Worm (Caenorhabditis elegans) whole organism, L4 larva: ENCODE data around the gene F18F11.4.

ENCODE experiments used
- D1046.2 ChIP-seq: fragments of 200-800 bp; sonication (Bioruptor generic); IDR thresholded peaks from 2 replicates; pipeline ENCODE4 v1.3.6; 2022; ENCODE audit warnings: missing genetic modification characterization, missing compliant biosample characterization
- F26F4.8 ChIP-seq: fragments of 200-800 bp; sonication (Bioruptor generic); conservative IDR thresholded peaks from 2 replicates; pipeline ENCODE4 v1.3.6; 2022; ENCODE audit warnings: missing genetic modification characterization, missing compliant biosample characterization
- F37D6.2 ChIP-seq: sonication (generic microtip); optimal IDR thresholded peaks from 2 replicates; lab custom pipeline; 2016; ENCODE audit warnings: mild to moderate bottlenecking, missing genetic modification characterization, missing compliant biosample characterization
- Y105C5A.15 ChIP-seq: fragments of 200-800 bp; sonication (Bioruptor generic); IDR thresholded peaks from 2 replicates; pipeline ENCODE4 v1.3.6; 2022; ENCODE audit warnings: missing genetic modification characterization, missing compliant biosample characterization
- Y48G9A.11 ChIP-seq: fragments of 200-800 bp; sonication (Bioruptor generic); IDR thresholded peaks from 2 replicates; pipeline ENCODE4 v1.3.6; 2022; ENCODE audit warnings: missing genetic modification reagents, missing genetic modification characterization, missing compliant biosample characterization
- ZK546.5 ChIP-seq, 2 experiments: sonication (generic microtip); optimal IDR thresholded peaks; 2 replicates each; lab custom pipeline; 2017; ENCODE audit warnings: missing biosample characterization in 2 of 2, missing genetic modification characterization in 2 of 2
- aly-2 ChIP-seq: sonication (generic microtip); optimal IDR thresholded peaks from 2 replicates; lab custom pipeline; 2018; ENCODE audit warnings: missing biosample characterization, missing genetic modification characterization
- arid-1 ChIP-seq: fragments of 200-800 bp; sonication (Bioruptor generic); conservative IDR thresholded peaks from 2 replicates; pipeline ENCODE4 v1.3.6; 2022; ENCODE audit warnings: missing genetic modification reagents, missing genetic modification characterization, missing compliant biosample characterization
- ceh-28 ChIP-seq: fragments of 150-350 bp; optimal IDR thresholded peaks from 2 replicates; lab custom pipeline; 2014; ENCODE audit warnings: missing biosample characterization, missing genetic modification reagents, missing genetic modification characterization
- ceh-82 ChIP-seq: sonication (generic microtip); optimal IDR thresholded peaks from 2 replicates; lab custom pipeline; 2017; ENCODE audit warnings: missing biosample characterization, missing genetic modification characterization
- cey-2 ChIP-seq: sonication (generic microtip); optimal IDR thresholded peaks from 3 replicates; lab custom pipeline; 2017; ENCODE audit warnings: missing genetic modification characterization, mild to moderate bottlenecking, missing compliant biosample characterization, antibody characterized with exemption, borderline replicate concordance; ENCODE audit not compliant: insufficient read depth
- daf-16 ChIP-seq, 3 experiments: sonication (generic microtip); optimal IDR thresholded peaks; 2 replicates each; lab custom pipeline; 2016 to 2017; ENCODE audit warnings: missing genetic modification characterization in 3 of 3, missing genetic modification reagents in 3 of 3, mild to moderate bottlenecking in 2 of 3, missing compliant biosample characterization in 2 of 3, missing biosample characterization in 1 of 3, moderate library complexity in 1 of 3
- daf-19 ChIP-seq: fragments of 200-800 bp; sonication (Bioruptor generic); conservative IDR thresholded peaks from 2 replicates; pipeline ENCODE4 v1.3.6; 2022; ENCODE audit warnings: missing genetic modification characterization, missing compliant biosample characterization
- dmd-6 ChIP-seq: fragments of 200-800 bp; sonication (Bioruptor generic); IDR thresholded peaks from 2 replicates; pipeline ENCODE4 v1.3.6; 2022; ENCODE audit warnings: missing genetic modification reagents, missing genetic modification characterization, missing compliant biosample characterization
- dmd-8 ChIP-seq: fragments of 200-800 bp; sonication (Bioruptor generic); IDR thresholded peaks from 2 replicates; pipeline ENCODE4 v1.3.6; 2022; ENCODE audit warnings: missing genetic modification characterization, missing compliant biosample characterization
- dve-1 ChIP-seq: sonication (generic microtip); optimal IDR thresholded peaks from 2 replicates; lab custom pipeline; 2017; ENCODE audit warnings: antibody characterized with exemption, mild to moderate bottlenecking, missing genetic modification characterization, missing compliant biosample characterization; ENCODE audit not compliant: insufficient read depth
- fos-1 ChIP-seq: fragments of 150-350 bp; optimal IDR thresholded peaks from 2 replicates; lab custom pipeline; 2014; ENCODE audit warnings: missing biosample characterization, missing genetic modification characterization
- hmg-1.1 ChIP-seq: fragments of 200-800 bp; sonication (Bioruptor generic); IDR thresholded peaks from 2 replicates; pipeline ENCODE4 v1.3.6; 2022; ENCODE audit warnings: missing genetic modification reagents, missing genetic modification characterization, missing compliant biosample characterization
- lin-29 ChIP-seq: fragments of 200-800 bp; sonication (Bioruptor generic); IDR thresholded peaks from 2 replicates; pipeline ENCODE4 v1.3.6; 2022; ENCODE audit warnings: missing genetic modification reagents, missing genetic modification characterization, missing compliant biosample characterization
- lir-3 ChIP-seq: sonication (generic microtip); optimal IDR thresholded peaks from 2 replicates; lab custom pipeline; 2016; ENCODE audit warnings: mild to moderate bottlenecking, missing genetic modification characterization, missing compliant biosample characterization
- lsy-2 ChIP-seq, 2 experiments: fragments of 150-350 bp in 1 of 2; sonication (generic microtip) in 1 of 2; optimal IDR thresholded peaks; 2 replicates each; lab custom pipeline; 2014 to 2017; ENCODE audit warnings: missing biosample characterization in 2 of 2, missing genetic modification characterization in 2 of 2
- madf-5 ChIP-seq, 2 experiments: fragments of 200-800 bp; sonication (Bioruptor generic); IDR thresholded peaks; 2 replicates each; pipeline ENCODE4 v1.3.6; 2022; ENCODE audit warnings: missing compliant biosample characterization in 2 of 2, missing genetic modification characterization in 2 of 2
- mep-1 ChIP-seq: fragments of 150-350 bp; sonication (generic microtip); optimal IDR thresholded peaks from 3 replicates; lab custom pipeline; 2014; ENCODE audit warnings: missing biosample characterization, missing genetic modification characterization
- mxl-2 ChIP-seq: fragments of 200-800 bp; sonication (Bioruptor generic); conservative IDR thresholded peaks from 2 replicates; pipeline ENCODE4 v1.3.6; 2022; ENCODE audit warnings: missing genetic modification reagents, missing genetic modification characterization, missing compliant biosample characterization
- nhr-10 ChIP-seq: fragments of 150-350 bp; optimal IDR thresholded peaks from 2 replicates; lab custom pipeline; 2014; ENCODE audit warnings: missing biosample characterization, missing genetic modification characterization
- nhr-102 ChIP-seq: sonication (generic microtip); optimal IDR thresholded peaks from 2 replicates; lab custom pipeline; 2016; ENCODE audit warnings: mild to moderate bottlenecking, missing genetic modification characterization, moderate library complexity, missing compliant biosample characterization
- nhr-11 ChIP-seq: fragments of 150-350 bp; optimal IDR thresholded peaks from 2 replicates; lab custom pipeline; 2014; ENCODE audit warnings: missing biosample characterization, missing genetic modification characterization
- nhr-237 ChIP-seq: sonication (generic microtip); optimal IDR thresholded peaks from 2 replicates; lab custom pipeline; 2017; ENCODE audit warnings: missing biosample characterization, missing genetic modification characterization
- nhr-25 ChIP-seq: sonication (generic microtip); optimal IDR thresholded peaks from 2 replicates; lab custom pipeline; 2017; ENCODE audit warnings: missing genetic modification characterization, mild to moderate bottlenecking, missing compliant biosample characterization, antibody characterized with exemption, moderate library complexity, borderline replicate concordance; ENCODE audit not compliant: insufficient read depth
- nhr-28 ChIP-seq: fragments of 150-350 bp; optimal IDR thresholded peaks from 2 replicates; lab custom pipeline; 2014; ENCODE audit warnings: missing biosample characterization, missing genetic modification characterization
- nhr-6 ChIP-seq: fragments of 150-350 bp; optimal IDR thresholded peaks from 2 replicates; lab custom pipeline; 2014; ENCODE audit warnings: missing biosample characterization, missing genetic modification characterization
- pqm-1 ChIP-seq: sonication (generic microtip); optimal IDR thresholded peaks from 2 replicates; lab custom pipeline; 2017; ENCODE audit warnings: missing biosample characterization, missing genetic modification characterization
- rbr-2 ChIP-seq: sonication (generic microtip); optimal IDR thresholded peaks from 2 replicates; lab custom pipeline; 2016; ENCODE audit warnings: missing genotype, missing genetic modification characterization, missing compliant biosample characterization
- sdz-12 ChIP-seq: fragments of 200-800 bp; sonication (Bioruptor generic); optimal IDR thresholded peaks from 2 replicates; lab custom pipeline; 2018; ENCODE audit warnings: mild to moderate bottlenecking, missing genetic modification characterization, missing compliant biosample characterization
- skn-1 ChIP-seq: fragments of 150-350 bp; optimal IDR thresholded peaks from 2 replicates; lab custom pipeline; 2014; ENCODE audit warnings: missing biosample characterization, missing genetic modification characterization
- snpc-4 ChIP-seq: fragments of 150-350 bp; optimal IDR thresholded peaks from 2 replicates; lab custom pipeline; 2014; ENCODE audit warnings: missing biosample characterization, missing genetic modification characterization
- tag-97 ChIP-seq: fragments of 200-800 bp; sonication (Bioruptor generic); IDR thresholded peaks from 2 replicates; pipeline ENCODE4 v1.3.6; 2022; ENCODE audit warnings: missing genetic modification characterization, missing compliant biosample characterization
- tra-1 ChIP-seq: fragments of 200-800 bp; sonication (Bioruptor generic); IDR thresholded peaks from 2 replicates; pipeline ENCODE4 v1.3.6; 2022; ENCODE audit warnings: missing genetic modification reagents, missing genetic modification characterization, missing compliant biosample characterization
- unc-130 ChIP-seq: sonication (generic microtip); optimal IDR thresholded peaks from 2 replicates; lab custom pipeline; 2016; ENCODE audit warnings: missing genetic modification reagents, missing genetic modification characterization, missing compliant biosample characterization
- unc-62 ChIP-seq, 3 experiments: fragments of 150-350 bp in 1 of 3; sonication (generic microtip); optimal IDR thresholded peaks in 2 of 3; peaks in 1 of 3; 1 replicate in 1 of 3; 2 replicates in 2 of 3; lab custom pipeline; 2014 to 2017; ENCODE audit warnings: missing biosample characterization in 3 of 3, missing genetic modification characterization in 3 of 3, missing genetic modification reagents in 3 of 3, missing genotype in 1 of 3
- vab-7 ChIP-seq: fragments of 200-800 bp; sonication (Bioruptor generic); IDR thresholded peaks from 2 replicates; pipeline ENCODE4 v1.3.6; 2022; ENCODE audit warnings: missing genetic modification reagents, missing genetic modification characterization, missing compliant biosample characterization
- zip-11 ChIP-seq: fragments of 200-800 bp; sonication (Bioruptor generic); IDR thresholded peaks from 2 replicates; pipeline ENCODE4 v1.3.6; 2022; ENCODE audit warnings: missing genetic modification characterization, missing compliant biosample characterization

F18F11.4 gene

DNA sequence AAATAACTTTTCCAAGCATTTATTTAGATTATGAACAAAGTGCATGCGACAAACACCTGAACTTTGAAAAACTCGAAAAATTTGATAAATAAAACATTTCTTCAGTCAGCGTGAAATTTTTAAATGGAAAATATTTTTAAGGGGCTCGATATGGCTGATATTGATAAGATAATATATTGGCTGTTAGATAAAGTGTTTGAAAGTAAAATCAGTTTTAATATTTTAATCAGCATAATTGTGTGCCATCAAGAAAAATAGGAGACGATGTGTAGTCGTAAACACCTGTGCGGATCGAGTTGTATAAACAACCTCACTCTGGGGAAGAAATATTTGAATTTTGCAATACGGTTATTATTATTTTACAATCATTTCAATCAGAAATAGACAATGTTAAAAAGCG is 11.0 kb upstream of the F18F11.4 start:
- TF ChIP-seq lir-3, result no peak
- no peak for TF ChIP-seq F26F4.8 (GFP tag; lab: Robert Waterston, UW)
- TF ChIP-seq nhr-11 (tag; lab: Kevin White, UChicago), result no peak
- TF ChIP-seq daf-16 (GFP tag; optimal IDR thresholded peaks at IDR 0.05; lab: Kevin White, UChicago), result no peak
- TF ChIP-seq daf-16 (tag; optimal IDR thresholded peaks at IDR 0.05; lab: Kevin White, UChicago), result peak; percentile 90
- TF ChIP-seq nhr-102, result no peak
- peak; percentile 0 for TF ChIP-seq dve-1
- TF ChIP-seq madf-5 (GFP tag; IDR thresholded peaks at IDR 0.05; lab: Robert Waterston, UW), result no peak
- TF ChIP-seq zip-11 (GFP tag; lab: Robert Waterston, UW), result no peak

DNA sequence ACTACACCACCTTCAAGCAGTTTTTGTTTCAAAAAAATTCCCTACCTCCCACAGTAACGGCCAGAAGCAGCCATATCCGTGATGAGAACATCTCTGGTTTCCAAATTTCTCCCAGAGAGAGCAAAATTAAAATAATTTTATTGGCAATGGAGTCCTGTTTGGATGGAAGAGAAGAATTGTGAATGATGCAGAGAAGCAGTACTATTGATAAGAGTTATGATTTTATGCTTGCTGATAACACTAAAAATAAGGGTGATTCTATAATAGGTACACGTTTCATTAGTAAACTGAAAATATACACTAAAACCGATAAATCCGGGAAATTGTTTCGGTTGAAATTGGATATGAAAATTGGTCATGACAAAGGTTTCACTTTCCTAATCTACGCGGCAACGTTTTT is 10.2 kb upstream of the F18F11.4 start, which contains the start of gene dsc-4:
TSS of gene dsc-4 (minus strand) at position 165 of the 400 bp plus-strand sequence.
- TF ChIP-seq daf-16 (GFP tag; optimal IDR thresholded peaks at IDR 0.05; lab: Kevin White, UChicago) (no peak), daf-16 (tag; optimal IDR thresholded peaks at IDR 0.05; lab: Kevin White, UChicago) (peak; percentile 60), dmd-6 (peak; percentile 26; the same call in 1 of the 2 replicates), nhr-28 (peak; percentile 46), dve-1 (peak; percentile 24), dmd-8 (GFP tag; lab: Robert Waterston, UW) (no peak), ceh-82 (tag; lab: Kevin White, UChicago) (no peak), cey-2 (no peak), aly-2 (tag; lab: Kevin White, UChicago) (no peak), F26F4.8 (GFP tag; lab: Robert Waterston, UW) (no peak), nhr-10 (tag; lab: Kevin White, UChicago) (no peak), ZK546.5 (tag; optimal IDR thresholded peaks at IDR 0.05; lab: Kevin White, UChicago) (no peak), F37D6.2 (tag; lab: Kevin White, UChicago) (no peak), pqm-1 (tag; lab: Kevin White, UChicago) (peak; percentile 79), snpc-4 (no peak), arid-1 (GFP tag; lab: Robert Waterston, UW) (no peak), fos-1 (tag; lab: Kevin White, UChicago) (no peak), ceh-28 (tag; lab: Kevin White, UChicago) (no peak), vab-7 (no peak), unc-62 (GFP tag; optimal IDR thresholded peaks at IDR 0.05 in 1 of 2; lab: Kevin White, UChicago) (no peak), unc-62 (tag; optimal IDR thresholded peaks at IDR 0.05; lab: Kevin White, UChicago) (no peak), sdz-12 (GFP tag; lab: Kevin White, UChicago) (no peak), tra-1 (no peak), Y105C5A.15 (GFP tag; lab: Robert Waterston, UW) (no peak), nhr-6 (tag; lab: Kevin White, UChicago) (no peak), lin-29 (no peak), nhr-25 (tag; lab: Kevin White, UChicago) (no peak), hmg-1.1 (no peak), tag-97 (GFP tag; lab: Robert Waterston, UW) (no peak), mxl-2 (GFP tag; lab: Robert Waterston, UW) (no peak), Y48G9A.11 (GFP tag; lab: Robert Waterston, UW) (no peak), skn-1 (tag; lab: Kevin White, UChicago) (no peak), rbr-2 (tag; lab: Kevin White, UChicago) (no peak), D1046.2 (GFP tag; lab: Robert Waterston, UW) (no peak), unc-130 (no peak), lsy-2 (tag; optimal IDR thresholded peaks at IDR 0.05; lab: Kevin White, UChicago) (no peak), nhr-237 (tag; lab: Kevin White, UChicago) (no peak), daf-19 (GFP tag; lab: Robert Waterston, UW) (no peak), mep-1 (tag; lab: Kevin White, UChicago) (no peak)
- TF ChIP-seq, all 104 proteins: peak for 5
